Fruit fly (Drosophila melanogaster): ENCODE measurements around the gene sima.

- no peak for TF ChIP-seq pan (optimal IDR thresholded peaks at IDR 0.05)
- no peak for TF ChIP-seq foxo (GFP tag; optimal IDR thresholded peaks at IDR 0.05)
- TF ChIP-seq jim (GFP tag; optimal IDR thresholded peaks at IDR 0.05), result no peak
- no peak for TF ChIP-seq Myc (optimal IDR thresholded peaks at IDR 0.05)
- no peak for TF ChIP-seq Dfd (GFP tag; optimal IDR thresholded peaks at IDR 0.05)
- no peak for TF ChIP-seq tai (GFP tag; optimal IDR thresholded peaks at IDR 0.05)
- TF ChIP-seq Jra (GFP tag; optimal IDR thresholded peaks at IDR 0.05), result no peak
- TF ChIP-seq Rel (GFP tag; optimal IDR thresholded peaks at IDR 0.05), result no peak
- TF ChIP-seq Rel (tag; optimal IDR thresholded peaks at IDR 0.05), result no peak
Observed at dm6 chr3R:30063704-30064103, 5.6 kb downstream of the sima start.
